Fruit fly (Drosophila melanogaster): ENCODE measurements around the gene Setd3.

Setd3 gene

DNA sequence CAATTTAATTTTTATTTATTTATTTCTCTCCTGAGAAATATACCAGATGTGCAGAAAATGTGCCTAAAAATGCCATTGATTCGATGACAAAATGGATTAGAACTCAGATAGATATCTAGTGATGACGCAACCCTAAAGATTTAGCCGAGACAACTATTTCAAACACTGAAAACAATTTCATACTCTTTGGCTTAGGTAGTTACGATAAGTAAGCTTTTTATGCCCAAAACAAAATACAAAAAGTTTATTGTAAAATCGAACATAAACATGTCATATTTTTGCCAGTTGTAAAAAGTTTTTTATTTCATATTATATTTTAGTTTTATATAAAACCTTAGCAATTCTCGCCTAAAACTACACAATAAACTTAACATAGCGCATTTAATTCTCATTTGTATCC, 4.8 kb upstream of the Setd3 start, which contains the start of gene CG3040 (continued):
- TF ChIP-seq Mad (GFP tag; optimal IDR thresholded peaks at IDR 0.05) (no peak), Pdp1 (GFP tag; optimal IDR thresholded peaks at IDR 0.05) (peak in 1 of 2 experiments; percentile 96), Doc3 (GFP tag; IDR thresholded peaks at IDR 0.05; ENCODE audit: partially characterized antibody) (no peak), Lhr (GFP tag; optimal IDR thresholded peaks at IDR 0.05) (peak; percentile 53), en (GFP tag; optimal IDR thresholded peaks at IDR 0.05) (no peak), gfzf (GFP tag; optimal IDR thresholded peaks at IDR 0.05) (peak; percentile 93), CG2120 (GFP tag; optimal IDR thresholded peaks at IDR 0.05) (peak; percentile 62), CG10462 (GFP tag; optimal IDR thresholded peaks at IDR 0.05) (no peak), CG8944 (GFP tag; optimal IDR thresholded peaks at IDR 0.05) (peak; percentile 1), Poxn (GFP tag; IDR thresholded peaks at IDR 0.05) (no peak), CG42726 (GFP tag; IDR thresholded peaks at IDR 0.05; ENCODE audit: partially characterized antibody) (no peak), CG17361 (GFP tag; IDR thresholded peaks at IDR 0.05) (peak; percentile 48; the same call in 1 of the 3 replicates), D (optimal IDR thresholded peaks at IDR 0.05) (no peak), D (GFP tag; optimal IDR thresholded peaks at IDR 0.05) (no peak), nerfin-1 (tag; optimal IDR thresholded peaks at IDR 0.05) (no peak), CG10209 (GFP tag; optimal IDR thresholded peaks at IDR 0.05) (no peak), CG11723 (GFP tag; optimal IDR thresholded peaks at IDR 0.05) (no peak), pan (optimal IDR thresholded peaks at IDR 0.05) (no peak), pan (GFP tag; optimal IDR thresholded peaks at IDR 0.05 in 1 of 2, IDR thresholded peaks at IDR 0.05 in 1 of 2) (no peak), CG1233 (GFP tag; optimal IDR thresholded peaks at IDR 0.05) (peak; percentile 16), CG3995 (GFP tag; optimal IDR thresholded peaks at IDR 0.05) (no peak), aop (GFP tag; IDR thresholded peaks at IDR 0.05) (no peak), Dfd (GFP tag; optimal IDR thresholded peaks at IDR 0.05) (no peak), CG18619 (GFP tag; optimal IDR thresholded peaks at IDR 0.05) (peak; percentile 21), CG10321 (GFP tag; IDR thresholded peaks at IDR 0.05) (no peak), so (GFP tag; IDR thresholded peaks at IDR 0.05) (no peak), fru (optimal IDR thresholded peaks at IDR 0.05) (no peak), Dek (tag; optimal IDR thresholded peaks at IDR 0.05) (peak; percentile 54), CG12659 (GFP tag; optimal IDR thresholded peaks at IDR 0.05) (peak; percentile 50), trem (tag; optimal IDR thresholded peaks at IDR 0.05) (peak; percentile 46), pho (GFP tag; optimal IDR thresholded peaks at IDR 0.05) (peak; percentile 20), Hr39 (optimal IDR thresholded peaks at IDR 0.05) (no peak), CG2202 (tag; optimal IDR thresholded peaks at IDR 0.05) (no peak), Jarid2 (GFP tag; optimal IDR thresholded peaks at IDR 0.05) (no peak), stc (GFP tag; IDR thresholded peaks at IDR 0.05) (peak; percentile 41; the same call in 1 of the 2 replicates), dimm (GFP tag; IDR thresholded peaks at IDR 0.05) (no peak), Dip2 (GFP tag; IDR thresholded peaks at IDR 0.05) (no peak), CG34224 (GFP tag; IDR thresholded peaks at IDR 0.05; ENCODE audit: partially characterized antibody) (no peak), Aef1 (GFP tag; IDR thresholded peaks at IDR 0.05) (peak; percentile 22; the same call in 1 of the 3 replicates), Fer1 (GFP tag; optimal IDR thresholded peaks at IDR 0.05) (peak; percentile 24), CG10543 (GFP tag; optimal IDR thresholded peaks at IDR 0.05) (no peak), Abd-B (GFP tag; optimal IDR thresholded peaks at IDR 0.05) (peak; percentile 25), btn (GFP tag; optimal IDR thresholded peaks at IDR 0.05) (no peak), z (GFP tag; IDR thresholded peaks at IDR 0.05) (no peak), CG12071 (GFP tag; optimal IDR thresholded peaks at IDR 0.05) (no peak), CG4282 (GFP tag; optimal IDR thresholded peaks at IDR 0.05) (no peak), HmgD (GFP tag; optimal IDR thresholded peaks at IDR 0.05) (peak; percentile 21), salm (tag; optimal IDR thresholded peaks at IDR 0.05) (no peak), pum (GFP tag; optimal IDR thresholded peaks at IDR 0.05) (peak; percentile 30), ham (GFP tag; IDR thresholded peaks at IDR 0.05) (no peak), CG31365 (tag; optimal IDR thresholded peaks at IDR 0.05) (no peak), CG30403 (GFP tag; optimal IDR thresholded peaks at IDR 0.05) (peak; percentile 56), Dll (GFP tag; IDR thresholded peaks at IDR 0.05; ENCODE audit: partially characterized antibody) (no peak)
